Fruit fly (Drosophila melanogaster) whole organism, prepupa: ENCODE data around the gene CG33490.
A peak's percentile ranks its signal among the peaks of the same experiment; 100 is the strongest.

ENCODE experiments used
- Blimp-1 ChIP-seq: fragments of 200-800 bp; sonication (Bioruptor generic); optimal IDR thresholded peaks from 3 replicates; lab custom pipeline; 2017; ENCODE audit warnings: missing biosample characterization, missing genetic modification characterization, mild to moderate bottlenecking, moderate library complexity, missing genetic modification reagents
- CG10631 ChIP-seq: fragments of 200-800 bp; sonication (Bioruptor generic); optimal IDR thresholded peaks from 2 replicates; lab custom pipeline; 2016; ENCODE audit warnings: missing biosample characterization, missing genetic modification characterization
- CG10669 ChIP-seq: fragments of 200-800 bp; sonication (Bioruptor generic); optimal IDR thresholded peaks from 3 replicates; lab custom pipeline; 2018; ENCODE audit warnings: missing biosample characterization, mild to moderate bottlenecking, missing genetic modification characterization, moderate library complexity
- CG11294 ChIP-seq: fragments of 200-800 bp; sonication (Bioruptor generic); IDR thresholded peaks from 2 replicates; pipeline ENCODE4 v1.3.6; 2022; ENCODE audit warnings: missing biosample characterization, missing genetic modification characterization
- CG11762 ChIP-seq: fragments of 200-800 bp; sonication (Bioruptor generic); optimal IDR thresholded peaks from 3 replicates; lab custom pipeline; 2016; ENCODE audit warnings: missing biosample characterization, missing genetic modification characterization; ENCODE audit not compliant: insufficient read depth
- CG11902 ChIP-seq: fragments of 200-800 bp; sonication (Bioruptor generic); optimal IDR thresholded peaks from 3 replicates; lab custom pipeline; 2016; ENCODE audit warnings: missing biosample characterization, missing genetic modification characterization
- CG15336 ChIP-seq: fragments of 200-800 bp; sonication (Bioruptor generic); IDR thresholded peaks from 2 replicates; pipeline ENCODE4 v1.3.6; 2022; ENCODE audit warnings: missing biosample characterization, missing genetic modification characterization
- CG16779 ChIP-seq: fragments of 200-800 bp; sonication (Bioruptor generic); optimal IDR thresholded peaks from 3 replicates; lab custom pipeline; 2017; ENCODE audit warnings: missing biosample characterization, mild to moderate bottlenecking, missing genetic modification characterization
- CG3032 ChIP-seq: fragments of 200-800 bp; optimal IDR thresholded peaks from 2 replicates; lab custom pipeline; 2019; ENCODE audit warnings: missing biosample characterization, mild to moderate bottlenecking, missing genetic modification characterization, moderate library complexity
- CG31627 ChIP-seq: fragments of 200-800 bp; sonication (Bioruptor generic); optimal IDR thresholded peaks from 3 replicates; lab custom pipeline; 2016; ENCODE audit warnings: missing biosample characterization, missing genetic modification characterization
- CG32006 ChIP-seq: fragments of 200-800 bp; sonication (Bioruptor generic); optimal IDR thresholded peaks from 3 replicates; lab custom pipeline; 2017; ENCODE audit warnings: missing biosample characterization, mild to moderate bottlenecking, missing genetic modification characterization
- CG4318 ChIP-seq: fragments of 200-800 bp; sonication (Bioruptor generic); optimal IDR thresholded peaks from 3 replicates; lab custom pipeline; 2017; ENCODE audit warnings: missing biosample characterization, mild to moderate bottlenecking, missing genetic modification characterization
- CG6163 ChIP-seq: fragments of 200-800 bp; sonication (Bioruptor generic); IDR thresholded peaks from 3 replicates; pipeline ENCODE4 v1.3.6; 2022; ENCODE audit warnings: missing biosample characterization, missing genetic modification characterization
- CG6276 ChIP-seq: fragments of 200-800 bp; sonication (Bioruptor generic); optimal IDR thresholded peaks from 2 replicates; lab custom pipeline; 2017; ENCODE audit warnings: missing biosample characterization, mild to moderate bottlenecking, missing genetic modification characterization
- CG6808 ChIP-seq: fragments of 200-800 bp; sonication (Bioruptor generic); optimal IDR thresholded peaks from 3 replicates; lab custom pipeline; 2017; ENCODE audit warnings: missing biosample characterization, missing genetic modification characterization, mild to moderate bottlenecking, moderate library complexity, missing genetic modification reagents
- CG6854 ChIP-seq: fragments of 200-800 bp; sonication (Bioruptor generic); optimal IDR thresholded peaks from 2 replicates; lab custom pipeline; 2017; ENCODE audit warnings: missing biosample characterization, mild to moderate bottlenecking, missing genetic modification characterization
- CG7368 ChIP-seq: fragments of 200-800 bp; sonication (Bioruptor generic); optimal IDR thresholded peaks from 3 replicates; lab custom pipeline; 2016; ENCODE audit warnings: missing biosample characterization, missing genetic modification characterization
- CG8119 ChIP-seq: fragments of 200-800 bp; sonication (Bioruptor generic); IDR thresholded peaks from 3 replicates; pipeline ENCODE4 v1.3.6; 2022; ENCODE audit warnings: missing biosample characterization, missing genetic modification characterization
- CG8632 ChIP-seq: fragments of 200-800 bp; sonication (Bioruptor generic); optimal IDR thresholded peaks from 3 replicates; lab custom pipeline; 2016; ENCODE audit warnings: missing biosample characterization, missing genetic modification characterization
- CG9139 ChIP-seq: fragments of 200-800 bp; sonication (Bioruptor generic); optimal IDR thresholded peaks from 3 replicates; lab custom pipeline; 2017; ENCODE audit warnings: missing biosample characterization, mild to moderate bottlenecking, missing genetic modification characterization
- Eip75B ChIP-seq: fragments of 200-800 bp; sonication (Bioruptor generic); optimal IDR thresholded peaks from 3 replicates; lab custom pipeline; 2016; ENCODE audit warnings: missing biosample characterization, missing genetic modification characterization
- Eip93F ChIP-seq: fragments of 200-800 bp; sonication (Bioruptor generic); optimal IDR thresholded peaks from 2 replicates; lab custom pipeline; 2016; ENCODE audit warnings: missing biosample characterization, mild to moderate bottlenecking, missing genetic modification characterization
- Ets21C ChIP-seq: fragments of 200-800 bp; sonication (Bioruptor generic); optimal IDR thresholded peaks from 3 replicates; lab custom pipeline; 2016; ENCODE audit warnings: missing biosample characterization, missing genetic modification characterization
- Ets96B ChIP-seq: fragments of 200-800 bp; optimal IDR thresholded peaks from 2 replicates; lab custom pipeline; 2019; ENCODE audit warnings: missing biosample characterization, mild to moderate bottlenecking, missing genetic modification characterization, moderate library complexity
- OdsH ChIP-seq: fragments of 200-800 bp; sonication (Bioruptor generic); optimal IDR thresholded peaks from 3 replicates; lab custom pipeline; 2016; ENCODE audit warnings: missing biosample characterization, missing genetic modification characterization
- Sox14 ChIP-seq: fragments of 200-800 bp; sonication (Bioruptor generic); optimal IDR thresholded peaks from 3 replicates; lab custom pipeline; 2016; ENCODE audit warnings: missing biosample characterization, missing genetic modification characterization
- Sox15 ChIP-seq: fragments of 200-800 bp; sonication (Bioruptor generic); optimal IDR thresholded peaks from 3 replicates; lab custom pipeline; 2016; ENCODE audit warnings: missing biosample characterization, missing genetic modification characterization
- acj6 ChIP-seq: fragments of 200-800 bp; sonication (Bioruptor generic); optimal IDR thresholded peaks from 3 replicates; lab custom pipeline; 2016; ENCODE audit warnings: missing biosample characterization, missing genetic modification characterization
- cyc ChIP-seq: fragments of 200-800 bp; sonication (Bioruptor generic); optimal IDR thresholded peaks from 3 replicates; lab custom pipeline; 2016; ENCODE audit warnings: missing biosample characterization, missing genetic modification characterization
- esn ChIP-seq: fragments of 200-800 bp; sonication (Bioruptor generic); optimal IDR thresholded peaks from 2 replicates; lab custom pipeline; 2016; ENCODE audit warnings: missing biosample characterization, mild to moderate bottlenecking, missing genetic modification characterization, moderate library complexity
- fd85E ChIP-seq: fragments of 200-800 bp; sonication (Bioruptor generic); optimal IDR thresholded peaks from 3 replicates; lab custom pipeline; 2016; ENCODE audit warnings: missing biosample characterization, missing genetic modification characterization
- pdm3 ChIP-seq: fragments of 200-800 bp; sonication (Bioruptor generic); optimal IDR thresholded peaks from 3 replicates; lab custom pipeline; 2016; ENCODE audit warnings: missing biosample characterization, missing genetic modification characterization
- salr ChIP-seq, 2 experiments: fragments of 200-800 bp; sonication (Bioruptor generic); optimal IDR thresholded peaks; 3 replicates each; lab custom pipeline; 2016 to 2018; ENCODE audit warnings: missing biosample characterization in 2 of 2, missing genetic modification characterization in 2 of 2, mild to moderate bottlenecking in 1 of 2
- spab ChIP-seq: fragments of 200-800 bp; sonication (Bioruptor generic); optimal IDR thresholded peaks from 2 replicates; lab custom pipeline; 2017; ENCODE audit warnings: missing biosample characterization, mild to moderate bottlenecking, missing genetic modification characterization, missing genetic modification reagents
- ss ChIP-seq, 2 experiments: fragments of 200-800 bp; sonication (Bioruptor generic); optimal IDR thresholded peaks; 2 replicates in 1 of 2; 3 replicates in 1 of 2; lab custom pipeline; 2017 to 2018; ENCODE audit warnings: mild to moderate bottlenecking in 2 of 2, missing biosample characterization in 2 of 2, missing genetic modification characterization in 2 of 2, moderate library complexity in 1 of 2
- svp ChIP-seq: fragments of 200-800 bp; sonication (Bioruptor generic); peaks from one replicate; lab custom pipeline; 2016; ENCODE audit warnings: missing biosample characterization, missing genetic modification characterization
- topi ChIP-seq: fragments of 200-800 bp; sonication (Bioruptor generic); optimal IDR thresholded peaks from 3 replicates; lab custom pipeline; 2016; ENCODE audit warnings: missing biosample characterization, missing genetic modification characterization
- vri ChIP-seq: fragments of 200-800 bp; sonication (Bioruptor generic); optimal IDR thresholded peaks from 3 replicates; lab custom pipeline; 2016; ENCODE audit warnings: missing biosample characterization, mild to moderate bottlenecking, missing genetic modification characterization

Gene CG33490

DNA sequence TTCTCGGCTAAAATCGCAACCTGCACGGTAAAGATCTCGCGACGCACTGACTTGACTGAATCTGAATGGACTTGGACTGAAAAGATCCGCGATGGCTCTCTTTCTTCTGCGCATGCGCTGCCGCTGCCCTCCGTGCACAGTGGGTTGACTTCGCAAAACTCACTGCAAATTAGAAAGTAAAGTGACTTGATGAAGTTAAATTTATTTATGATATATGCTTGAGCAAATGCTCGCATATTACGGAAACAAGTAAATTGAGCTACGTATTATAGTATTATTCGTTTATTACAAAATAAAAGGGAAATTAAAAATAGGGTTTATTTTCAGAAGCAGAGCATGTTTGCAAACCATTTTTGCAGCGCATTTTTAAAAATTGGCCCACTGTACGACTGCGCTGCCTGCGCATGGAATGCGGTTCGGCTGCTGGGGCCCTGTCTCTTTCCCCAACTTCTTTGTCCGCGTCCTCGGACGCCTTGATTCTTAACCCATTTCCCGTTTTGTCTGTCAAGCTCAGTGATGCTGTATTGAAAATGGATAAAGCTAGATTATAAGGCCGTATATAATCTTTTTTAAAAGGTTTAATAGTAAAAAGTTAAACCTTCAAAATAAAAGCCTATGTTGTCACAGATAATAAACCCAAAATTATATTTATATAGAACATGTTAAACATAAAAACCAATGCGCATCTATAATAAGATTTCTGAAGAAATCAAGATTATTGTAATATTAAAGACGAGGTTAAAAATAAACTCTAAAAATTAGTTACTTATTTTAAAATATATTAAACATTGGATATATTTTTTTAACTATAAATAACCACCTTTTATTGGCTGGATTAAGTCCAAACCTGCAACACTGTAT lies 13.5 kb upstream of the CG33490 start, which contains the start of gene rt (continued):
- TF ChIP-seq CG6854 (GFP tag; lab: Kevin White, UChicago) (peak; percentile 81), CG32006 (GFP tag; lab: Kevin White, UChicago) (peak; percentile 83), CG8119 (GFP tag; lab: Robert Waterston, UW) (peak; percentile 83), pdm3 (GFP tag; lab: Kevin White, UChicago) (peak; percentile 82), Blimp-1 (no peak), Eip93F (GFP tag; lab: Kevin White, UChicago) (peak; percentile 51), Ets21C (GFP tag; lab: Kevin White, UChicago) (peak; percentile 73), salr (GFP tag; optimal IDR thresholded peaks at IDR 0.05; lab: Kevin White, UChicago) (peak; percentile 52 to 81), Sox15 (GFP tag; lab: Kevin White, UChicago) (peak; percentile 62), CG11294 (GFP tag; lab: Robert Waterston, UW) (peak; percentile 56; the same call in 1 of the 2 replicates), CG11902 (GFP tag; lab: Kevin White, UChicago) (peak; percentile 63), CG10669 (GFP tag; lab: Kevin White, UChicago) (peak; percentile 92), CG11762 (peak; percentile 70), CG9139 (GFP tag; lab: Kevin White, UChicago) (peak; percentile 82), CG31627 (GFP tag; lab: Kevin White, UChicago) (peak; percentile 75), cyc (GFP tag; lab: Kevin White, UChicago) (peak; percentile 77), svp (GFP tag; lab: Kevin White, UChicago) (peak; percentile 92), OdsH (GFP tag; lab: Kevin White, UChicago) (peak; percentile 77), CG10631 (peak; percentile 80), topi (peak; percentile 87), Sox14 (peak; percentile 88)

DNA sequence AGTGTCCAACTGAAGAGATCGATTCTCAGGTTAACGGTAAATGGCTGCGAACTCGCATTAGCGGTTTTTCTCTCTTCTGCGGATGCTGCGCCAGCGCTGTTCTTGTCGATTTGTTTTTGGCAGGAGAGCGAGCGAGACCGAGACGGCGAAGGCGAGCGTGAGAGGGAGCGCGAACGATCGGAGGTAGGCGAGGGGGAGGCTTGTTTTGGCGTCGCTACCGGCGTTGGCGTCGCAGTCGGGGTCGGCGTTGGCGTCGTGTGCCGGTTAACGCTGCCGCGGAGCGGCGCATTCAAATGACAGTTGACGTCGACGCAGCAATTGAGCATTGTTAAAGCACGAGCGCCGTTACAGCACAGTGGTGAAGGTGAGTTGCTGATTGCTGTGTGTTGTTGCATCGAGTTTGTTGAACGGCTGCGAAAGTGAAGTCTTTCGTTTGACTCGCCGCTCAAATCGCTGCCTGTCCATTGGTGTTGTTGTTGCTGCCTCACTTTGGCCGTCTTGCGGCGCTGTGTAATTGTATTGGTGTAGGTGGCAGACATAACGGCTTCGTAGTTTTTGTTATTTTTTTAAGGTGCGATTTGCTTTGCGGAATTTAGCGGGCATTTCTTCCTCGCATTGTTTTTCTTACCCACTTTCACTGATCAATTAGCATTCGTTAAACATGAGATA lies 12.5 kb upstream of the CG33490 start:
- TF ChIP-seq svp (GFP tag; lab: Kevin White, UChicago), result no peak
- TF ChIP-seq topi, result no peak
- TF ChIP-seq Eip93F (GFP tag; lab: Kevin White, UChicago), result no peak
- no peak for TF ChIP-seq CG11902 (GFP tag; lab: Kevin White, UChicago)
- no peak for TF ChIP-seq spab
- TF ChIP-seq CG4318 (GFP tag; lab: Kevin White, UChicago), result no peak
- TF ChIP-seq esn (GFP tag; lab: Kevin White, UChicago), result no peak
- peak; percentile 49; the same call in 1 of the 2 replicates for TF ChIP-seq CG15336 (GFP tag; lab: Robert Waterston, UW)
- peak; percentile 87 for TF ChIP-seq Blimp-1
- no peak for TF ChIP-seq Sox14
- no peak for TF ChIP-seq CG16779 (tag; lab: Kevin White, UChicago)
- TF ChIP-seq Ets96B (tag; lab: Kevin White, UChicago), result no peak
- no peak for TF ChIP-seq CG6808 (GFP tag; lab: Kevin White, UChicago)
- TF ChIP-seq ss (GFP tag; optimal IDR thresholded peaks at IDR 0.05; lab: Kevin White, UChicago), result no peak
- TF ChIP-seq OdsH (GFP tag; lab: Kevin White, UChicago), result no peak
- TF ChIP-seq CG11762, result no peak
- no peak for TF ChIP-seq fd85E (GFP tag; lab: Kevin White, UChicago)
- no peak for TF ChIP-seq CG3032 (tag; lab: Kevin White, UChicago)
- TF ChIP-seq acj6 (GFP tag; lab: Kevin White, UChicago), result no peak
- TF ChIP-seq vri (GFP tag; lab: Kevin White, UChicago), result peak; percentile 7
- TF ChIP-seq CG8632 (GFP tag; lab: Kevin White, UChicago), result no peak
- no peak for TF ChIP-seq Eip75B (GFP tag; lab: Kevin White, UChicago)
- TF ChIP-seq CG6276 (GFP tag; lab: Kevin White, UChicago), result no peak
- no peak for TF ChIP-seq CG7368 (GFP tag; lab: Kevin White, UChicago)
- no peak for TF ChIP-seq CG6163
- TF ChIP-seq CG10631, result no peak
